ENCODE assay signal across 1 fruit fly cellular context in the genomic region with DNA sequence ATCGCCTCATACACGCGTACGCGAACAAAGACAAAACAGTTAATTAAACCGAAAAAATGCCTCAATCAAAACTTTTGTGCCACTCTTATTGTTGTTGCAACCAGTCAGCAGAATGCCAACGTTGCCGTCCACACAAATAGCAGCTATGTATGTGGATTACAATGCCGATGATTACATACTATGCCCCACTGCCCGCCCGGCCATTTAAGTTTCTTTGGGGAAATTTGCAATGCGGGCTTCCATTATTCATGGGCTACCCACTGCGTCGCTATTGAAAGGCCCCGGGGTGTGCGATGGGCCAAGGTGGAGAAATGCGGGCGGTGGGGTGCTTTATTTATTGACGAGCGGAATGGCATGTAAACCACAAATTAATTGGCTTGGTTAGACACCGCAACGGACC.
TF ChIP-seq lines count a peak whose summit lies in the region.

No protein-coding gene starts in this region.

TF ChIP-seq in whole organism, embryonic, 481 proteins besides CTCF, POLR2A, EP300 and RAD21 (continued from another document and continues in another):
- TF ChIP-seq CG12071 (GFP tag; optimal IDR thresholded peaks at IDR 0.05; lab: Kevin White, UChicago) (no peak), Optix (GFP tag; IDR thresholded peaks at IDR 0.05; lab: Robert Waterston, UW) (0 out of 3 replicates have a peak, but pooled peaks have one; percentile 44), corto (GFP tag; optimal IDR thresholded peaks at IDR 0.05; lab: Kevin White, UChicago) (no peak), CG11398 (GFP tag; optimal IDR thresholded peaks at IDR 0.05; lab: Kevin White, UChicago) (no peak), nom (GFP tag; optimal IDR thresholded peaks at IDR 0.05; lab: Kevin White, UChicago) (no peak), tap (tag; optimal IDR thresholded peaks at IDR 0.05; lab: Kevin White, UChicago) (no peak), bigmax (GFP tag; optimal IDR thresholded peaks at IDR 0.05; lab: Kevin White, UChicago) (no peak), toy (GFP tag; IDR thresholded peaks at IDR 0.05; lab: Robert Waterston, UW) (no peak; the same call in 1 of the 2 replicates), CG7271 (tag; optimal IDR thresholded peaks at IDR 0.05; lab: Kevin White, UChicago) (no peak), CG15514 (GFP tag; optimal IDR thresholded peaks at IDR 0.05; lab: Kevin White, UChicago) (no peak), ind (GFP tag; optimal IDR thresholded peaks at IDR 0.05; lab: Kevin White, UChicago) (peak; percentile 11), sisA (GFP tag; IDR thresholded peaks at IDR 0.05; lab: Robert Waterston, UW) (peak; percentile 14; the same call in 1 of the 2 replicates), CG14441 (GFP tag; IDR thresholded peaks at IDR 0.05; lab: Robert Waterston, UW) (no peak), Opbp (GFP tag; IDR thresholded peaks at IDR 0.05; lab: Robert Waterston, UW; ENCODE audit: partially characterized antibody) (no peak), Hmx (GFP tag; optimal IDR thresholded peaks at IDR 0.05; lab: Kevin White, UChicago) (no peak), CG2678 (tag; optimal IDR thresholded peaks at IDR 0.05; lab: Kevin White, UChicago) (no peak), CG8089 (GFP tag; optimal IDR thresholded peaks at IDR 0.05; lab: Kevin White, UChicago) (no peak), CG11695 (GFP tag; IDR thresholded peaks at IDR 0.05; lab: Robert Waterston, UW) (no peak), hth (optimal IDR thresholded peaks at IDR 0.05; lab: Kevin White, UChicago) (no peak), Fer2 (tag; optimal IDR thresholded peaks at IDR 0.05; lab: Kevin White, UChicago) (no peak), CG3065 (GFP tag; optimal IDR thresholded peaks at IDR 0.05; lab: Kevin White, UChicago) (no peak), CG12659 (GFP tag; optimal IDR thresholded peaks at IDR 0.05; lab: Kevin White, UChicago) (no peak), CG14860 (GFP tag; IDR thresholded peaks at IDR 0.05; lab: Robert Waterston, UW; ENCODE audit: partially characterized antibody) (no peak), gem (tag; optimal IDR thresholded peaks at IDR 0.05; lab: Kevin White, UChicago) (peak; percentile 40), pb (GFP tag; optimal IDR thresholded peaks at IDR 0.05; lab: Kevin White, UChicago) (no peak), slou (GFP tag; optimal IDR thresholded peaks at IDR 0.05; lab: Kevin White, UChicago) (no peak), Six4 (GFP tag; optimal IDR thresholded peaks at IDR 0.05; lab: Kevin White, UChicago) (no peak), Chrac-16 (GFP tag; optimal IDR thresholded peaks at IDR 0.05; lab: Kevin White, UChicago) (no peak), sens-2 (GFP tag; IDR thresholded peaks at IDR 0.05; lab: Robert Waterston, UW) (no peak), CG3163 (GFP tag; optimal IDR thresholded peaks at IDR 0.05; lab: Kevin White, UChicago) (no peak), vvl (GFP tag; IDR thresholded peaks at IDR 0.05; lab: Robert Waterston, UW) (0 out of 2 replicates have a peak, but pooled peaks have one; percentile 20), Sox102F (GFP tag; optimal IDR thresholded peaks at IDR 0.05; lab: Kevin White, UChicago) (peak; percentile 50), eyg (GFP tag; optimal IDR thresholded peaks at IDR 0.05; lab: Kevin White, UChicago) (no peak), disco-r (GFP tag; optimal IDR thresholded peaks at IDR 0.05; lab: Kevin White, UChicago) (no peak), Gsc (GFP tag; IDR thresholded peaks at IDR 0.05; lab: Robert Waterston, UW) (peak; percentile 46; the same call in 1 of the 2 replicates), wek (GFP tag; optimal IDR thresholded peaks at IDR 0.05; lab: Kevin White, UChicago) (no peak), CG1832 (GFP tag; optimal IDR thresholded peaks at IDR 0.05; lab: Kevin White, UChicago) (no peak), CG10565 (GFP tag; optimal IDR thresholded peaks at IDR 0.05; lab: Kevin White, UChicago) (no peak), hbn (GFP tag; IDR thresholded peaks at IDR 0.05; lab: Robert Waterston, UW; ENCODE audit: partially characterized antibody) (no peak), Vsx1 (GFP tag; optimal IDR thresholded peaks at IDR 0.05; lab: Kevin White, UChicago) (no peak), CG10209 (GFP tag; optimal IDR thresholded peaks at IDR 0.05; lab: Kevin White, UChicago) (no peak), CG8944 (GFP tag; optimal IDR thresholded peaks at IDR 0.05; lab: Kevin White, UChicago) (no peak), run (tag; optimal IDR thresholded peaks at IDR 0.05; lab: Kevin White, UChicago) (no peak), D19B (GFP tag; optimal IDR thresholded peaks at IDR 0.05; lab: Kevin White, UChicago) (no peak), CG4360 (GFP tag; IDR thresholded peaks at IDR 0.05; lab: Robert Waterston, UW) (0 out of 2 replicates have a peak, but pooled peaks have one; percentile 33), Ravus (GFP tag; IDR thresholded peaks at IDR 0.05; lab: Robert Waterston, UW) (no peak), crp (GFP tag; optimal IDR thresholded peaks at IDR 0.05; lab: Kevin White, UChicago) (no peak), bcd (GFP tag; optimal IDR thresholded peaks at IDR 0.05; lab: Kevin White, UChicago) (no peak), Doc3 (GFP tag; IDR thresholded peaks at IDR 0.05; lab: Robert Waterston, UW; ENCODE audit: partially characterized antibody) (no peak), CG4854 (GFP tag; optimal IDR thresholded peaks at IDR 0.05; lab: Kevin White, UChicago) (no peak), CG12104 (GFP tag; optimal IDR thresholded peaks at IDR 0.05; lab: Kevin White, UChicago) (no peak), Asciz (GFP tag; optimal IDR thresholded peaks at IDR 0.05; lab: Kevin White, UChicago) (no peak), pzg (GFP tag; optimal IDR thresholded peaks at IDR 0.05; lab: Kevin White, UChicago) (no peak), CG10366 (GFP tag; IDR thresholded peaks at IDR 0.05; lab: Robert Waterston, UW) (no peak), CG10462 (GFP tag; optimal IDR thresholded peaks at IDR 0.05; lab: Kevin White, UChicago) (no peak), tio (GFP tag; optimal IDR thresholded peaks at IDR 0.05; lab: Kevin White, UChicago) (no peak), Gug (GFP tag; IDR thresholded peaks at IDR 0.05; lab: Robert Waterston, UW) (peak; percentile 57; the same call in 3 of the 4 replicates), CG9932 (GFP tag; IDR thresholded peaks at IDR 0.05; lab: Robert Waterston, UW) (no peak), ato (GFP tag; IDR thresholded peaks at IDR 0.05; lab: Robert Waterston, UW; ENCODE audit: partially characterized antibody) (no peak), cas (GFP tag; IDR thresholded peaks at IDR 0.05; lab: Robert Waterston, UW) (no peak), dysf (GFP tag; IDR thresholded peaks at IDR 0.05; lab: Robert Waterston, UW) (peak; percentile 54; the same call in 1 of the 3 replicates), tin (GFP tag; optimal IDR thresholded peaks at IDR 0.05; lab: Kevin White, UChicago) (no peak), E2f2 (GFP tag; IDR thresholded peaks at IDR 0.05; lab: Robert Waterston, UW) (no peak), CG6254 (GFP tag; optimal IDR thresholded peaks at IDR 0.05; lab: Kevin White, UChicago) (no peak), Hr39 (optimal IDR thresholded peaks at IDR 0.05; lab: Kevin White, UChicago) (no peak), CG4820 (GFP tag; optimal IDR thresholded peaks at IDR 0.05; lab: Kevin White, UChicago) (no peak), CG4328 (GFP tag; optimal IDR thresholded peaks at IDR 0.05; lab: Kevin White, UChicago) (no peak), CG1603 (tag; optimal IDR thresholded peaks at IDR 0.05; lab: Kevin White, UChicago) (peak; percentile 56), zf30C (GFP tag; optimal IDR thresholded peaks at IDR 0.05; lab: Kevin White, UChicago) (no peak), Nf-YC (tag; optimal IDR thresholded peaks at IDR 0.05; lab: Kevin White, UChicago) (no peak), CG17186 (GFP tag; optimal IDR thresholded peaks at IDR 0.05; lab: Kevin White, UChicago) (no peak), E2f1 (GFP tag; IDR thresholded peaks at IDR 0.05; lab: Robert Waterston, UW) (peak; percentile 27; the same call in 1 of the 2 replicates), CG6813 (GFP tag; optimal IDR thresholded peaks at IDR 0.05; lab: Kevin White, UChicago) (no peak), ftz-f1 (GFP tag; optimal IDR thresholded peaks at IDR 0.05; lab: Kevin White, UChicago) (no peak), CG18262 (tag; optimal IDR thresholded peaks at IDR 0.05; lab: Kevin White, UChicago) (no peak), fru (optimal IDR thresholded peaks at IDR 0.05; lab: Kevin White, UChicago) (no peak), ewg (GFP tag; optimal IDR thresholded peaks at IDR 0.05; lab: Kevin White, UChicago) (no peak), CG17829 (tag; optimal IDR thresholded peaks at IDR 0.05; lab: Kevin White, UChicago) (no peak), Fer3 (tag; optimal IDR thresholded peaks at IDR 0.05; lab: Kevin White, UChicago) (no peak), CG32772 (GFP tag; IDR thresholded peaks at IDR 0.05; lab: Robert Waterston, UW) (peak; percentile 45; the same call in 1 of the 2 replicates), Ets97D (GFP tag; optimal IDR thresholded peaks at IDR 0.05; lab: Kevin White, UChicago) (no peak), CG10274 (GFP tag; optimal IDR thresholded peaks at IDR 0.05; lab: Kevin White, UChicago) (no peak), peb (GFP tag; IDR thresholded peaks at IDR 0.05; lab: Robert Waterston, UW) (no peak), Bteb2 (GFP tag; optimal IDR thresholded peaks at IDR 0.05; lab: Kevin White, UChicago) (no peak), CG18619 (GFP tag; optimal IDR thresholded peaks at IDR 0.05; lab: Kevin White, UChicago) (no peak), dpn (GFP tag; optimal IDR thresholded peaks at IDR 0.05; lab: Kevin White, UChicago) (no peak), CG12769 (tag; optimal IDR thresholded peaks at IDR 0.05; lab: Kevin White, UChicago) (peak; percentile 32), schlank (tag; optimal IDR thresholded peaks at IDR 0.05; lab: Kevin White, UChicago) (no peak), tna (GFP tag; IDR thresholded peaks at IDR 0.05; lab: Robert Waterston, UW; ENCODE audit: partially characterized antibody) (no peak), YL-1 (GFP tag; optimal IDR thresholded peaks at IDR 0.05; lab: Kevin White, UChicago) (no peak), CG14667 (GFP tag; IDR thresholded peaks at IDR 0.05; lab: Robert Waterston, UW) (0 out of 2 replicates have a peak, but pooled peaks have one; percentile 28), sna (GFP tag; IDR thresholded peaks at IDR 0.05; lab: Robert Waterston, UW; ENCODE audit: partially characterized antibody) (no peak), Lhr (GFP tag; optimal IDR thresholded peaks at IDR 0.05; lab: Kevin White, UChicago) (no peak), oc (tag; optimal IDR thresholded peaks at IDR 0.05; lab: Kevin White, UChicago) (no peak), Camta (GFP tag; optimal IDR thresholded peaks at IDR 0.05; lab: Kevin White, UChicago) (no peak), Stat92E (GFP tag; optimal IDR thresholded peaks at IDR 0.05; lab: Kevin White, UChicago) (no peak), Mrtf (GFP tag; IDR thresholded peaks at IDR 0.05; lab: Robert Waterston, UW) (no peak), CG34224 (GFP tag; IDR thresholded peaks at IDR 0.05; lab: Robert Waterston, UW; ENCODE audit: partially characterized antibody) (no peak), chif (GFP tag; optimal IDR thresholded peaks at IDR 0.05; lab: Kevin White, UChicago) (no peak), CG31441 (GFP tag; IDR thresholded peaks at IDR 0.05; lab: Robert Waterston, UW) (no peak), Hey (tag; optimal IDR thresholded peaks at IDR 0.05; lab: Kevin White, UChicago) (no peak), seq (GFP tag; IDR thresholded peaks at IDR 0.05; lab: Robert Waterston, UW) (no peak), Dfd (GFP tag; optimal IDR thresholded peaks at IDR 0.05; lab: Kevin White, UChicago) (no peak), CG6765 (GFP tag; optimal IDR thresholded peaks at IDR 0.05; lab: Kevin White, UChicago) (no peak), zen (tag; optimal IDR thresholded peaks at IDR 0.05; lab: Kevin White, UChicago) (no peak), dmrt99B (tag; optimal IDR thresholded peaks at IDR 0.05; lab: Kevin White, UChicago) (peak; percentile 6), Side (GFP tag; optimal IDR thresholded peaks at IDR 0.05; lab: Kevin White, UChicago) (no peak), CG11247 (GFP tag; IDR thresholded peaks at IDR 0.05; lab: Robert Waterston, UW) (no peak), Deaf1 (tag; optimal IDR thresholded peaks at IDR 0.05; lab: Kevin White, UChicago) (no peak), Blimp-1 (GFP tag; optimal IDR thresholded peaks at IDR 0.05; lab: Kevin White, UChicago) (no peak), CG16813 (GFP tag; IDR thresholded peaks at IDR 0.05; lab: Robert Waterston, UW; ENCODE audit: partially characterized antibody) (no peak), Atf6 (GFP tag; IDR thresholded peaks at IDR 0.05; lab: Robert Waterston, UW) (no peak), CG13287 (GFP tag; IDR thresholded peaks at IDR 0.05; lab: Robert Waterston, UW; ENCODE audit: partially characterized antibody) (no peak), Bgb (GFP tag; IDR thresholded peaks at IDR 0.05; lab: Robert Waterston, UW; ENCODE audit: partially characterized antibody) (no peak), CG8924 (tag; optimal IDR thresholded peaks at IDR 0.05; lab: Kevin White, UChicago) (no peak), so (GFP tag; IDR thresholded peaks at IDR 0.05; lab: Robert Waterston, UW) (no peak), CG12299 (tag; optimal IDR thresholded peaks at IDR 0.05; lab: Kevin White, UChicago) (no peak), Fer1 (GFP tag; optimal IDR thresholded peaks at IDR 0.05; lab: Kevin White, UChicago) (no peak), org-1 (GFP tag; optimal IDR thresholded peaks at IDR 0.05; lab: Kevin White, UChicago) (no peak), CG7987 (GFP tag; optimal IDR thresholded peaks at IDR 0.05; lab: Kevin White, UChicago) (no peak), CG15073 (GFP tag; optimal IDR thresholded peaks at IDR 0.05; lab: Kevin White, UChicago) (no peak), phol (tag; optimal IDR thresholded peaks at IDR 0.05; lab: Kevin White, UChicago) (no peak), usp (GFP tag; optimal IDR thresholded peaks at IDR 0.05; lab: Kevin White, UChicago) (no peak), sug (tag; optimal IDR thresholded peaks at IDR 0.05; lab: Kevin White, UChicago) (no peak), CG7357 (GFP tag; IDR thresholded peaks at IDR 0.05; lab: Robert Waterston, UW) (no peak), mirr (GFP tag; optimal IDR thresholded peaks at IDR 0.05; lab: Kevin White, UChicago) (no peak), Xbp1 (GFP tag; optimal IDR thresholded peaks at IDR 0.05; lab: Kevin White, UChicago) (no peak), CG9437 (GFP tag; optimal IDR thresholded peaks at IDR 0.05; lab: Kevin White, UChicago) (no peak), Dp (GFP tag; optimal IDR thresholded peaks at IDR 0.05; lab: Kevin White, UChicago) (no peak), CG11093 (GFP tag; IDR thresholded peaks at IDR 0.05; lab: Robert Waterston, UW) (0 out of 3 replicates have a peak, but pooled peaks have one; percentile 40), CG11504 (tag; optimal IDR thresholded peaks at IDR 0.05; lab: Kevin White, UChicago) (peak; percentile 21)
